Fruit fly (Drosophila melanogaster) whole organism, pupa: Measurements from ENCODE around the gene Mnat9.
A peak's percentile ranks its signal among the peaks of the same experiment; 100 is the strongest.

Experiments
- CG17806 ChIP-seq: fragments of 200-800 bp; sonication (Bioruptor generic); optimal IDR thresholded peaks from 2 replicates; lab custom pipeline; 2018; ENCODE audit warnings: missing biosample characterization, mild to moderate bottlenecking, missing genetic modification characterization, moderate library complexity
- EcR ChIP-seq: fragments of 200-800 bp; sonication (Bioruptor generic); optimal IDR thresholded peaks from 3 replicates; lab custom pipeline; 2019; ENCODE audit warnings: missing biosample characterization, missing genetic modification characterization, mild to moderate bottlenecking, moderate library complexity, missing genetic modification reagents

- peak; percentile 8 for TF ChIP-seq CG17806 (tag; lab: Kevin White, UChicago)
- TF ChIP-seq EcR, result no peak
Observed at dm6 chr3R:31609413-31610054, 6.4 kb downstream of the Mnat9 start.
